Fruit fly (Drosophila melanogaster) whole organism, embryonic: ENCODE data around the gene Lasp.

Source experiments
- BtbVII ChIP-seq: fragments of 200-800 bp; sonication (Bioruptor generic); optimal IDR thresholded peaks from 3 replicates; lab custom pipeline; 2017; ENCODE audit warnings: missing biosample characterization, mild to moderate bottlenecking, missing genetic modification characterization
- CG10321 ChIP-seq: fragments of 200-800 bp; sonication (Bioruptor generic); IDR thresholded peaks from 2 replicates; pipeline ENCODE4 v1.3.6; 2022; ENCODE audit warnings: missing biosample characterization, missing genetic modification characterization
- CG10366 ChIP-seq: fragments of 200-800 bp; sonication (Bioruptor generic); IDR thresholded peaks from 2 replicates; pipeline ENCODE4 v1.3.6; 2022; ENCODE audit warnings: missing biosample characterization, missing genetic modification characterization
- CG11398 ChIP-seq: fragments of 200-800 bp; sonication (Bioruptor generic); optimal IDR thresholded peaks from 2 replicates; lab custom pipeline; 2016; ENCODE audit warnings: missing biosample characterization, missing genetic modification characterization
- CG11504 ChIP-seq: fragments of 200-800 bp; sonication (Bioruptor generic); optimal IDR thresholded peaks from 3 replicates; lab custom pipeline; 2019; ENCODE audit warnings: missing biosample characterization, mild to moderate bottlenecking, missing genetic modification characterization, moderate library complexity
- CG11560 ChIP-seq: fragments of 200-800 bp; sonication (Bioruptor generic); IDR thresholded peaks from 3 replicates; pipeline ENCODE4 v1.3.6; 2022; ENCODE audit warnings: missing biosample characterization, missing genetic modification characterization
- CG12942 ChIP-seq: fragments of 200-800 bp; sonication (Bioruptor generic); optimal IDR thresholded peaks from 3 replicates; lab custom pipeline; 2016; ENCODE audit warnings: missing biosample characterization, missing genetic modification characterization
- CG14667 ChIP-seq: fragments of 200-800 bp; sonication (Bioruptor generic); IDR thresholded peaks from 2 replicates; pipeline ENCODE4 v1.3.6; 2022; ENCODE audit warnings: missing biosample characterization, missing genetic modification characterization
- CG1602 ChIP-seq: fragments of 200-800 bp; sonication (Bioruptor generic); optimal IDR thresholded peaks from 3 replicates; lab custom pipeline; 2016; ENCODE audit warnings: missing biosample characterization, missing genetic modification characterization
- CG17359 ChIP-seq: fragments of 200-800 bp; sonication (Bioruptor generic); optimal IDR thresholded peaks from 3 replicates; lab custom pipeline; 2018; ENCODE audit warnings: missing biosample characterization, mild to moderate bottlenecking, missing genetic modification characterization, moderate library complexity
- CG17612 ChIP-seq: fragments of 200-800 bp; sonication (Bioruptor generic); IDR thresholded peaks from 2 replicates; pipeline ENCODE4 v1.3.6; 2022; ENCODE audit warnings: missing biosample characterization, missing genetic modification characterization
- CG30403 ChIP-seq: fragments of 200-800 bp; sonication (Bioruptor generic); optimal IDR thresholded peaks from 3 replicates; lab custom pipeline; 2016; ENCODE audit warnings: missing biosample characterization, missing genetic modification characterization
- CG31365 ChIP-seq: fragments of 200-800 bp; sonication (Bioruptor generic); optimal IDR thresholded peaks from 2 replicates; lab custom pipeline; 2018; ENCODE audit warnings: missing biosample characterization, mild to moderate bottlenecking, missing genetic modification characterization
- CG32767 ChIP-seq: fragments of 200-800 bp; sonication (Bioruptor generic); IDR thresholded peaks from 2 replicates; pipeline ENCODE4 v1.3.6; 2022; ENCODE audit warnings: missing biosample characterization, missing genetic modification characterization
- CG3995 ChIP-seq: fragments of 200-800 bp; sonication (Bioruptor generic); optimal IDR thresholded peaks from 3 replicates; lab custom pipeline; 2016; ENCODE audit warnings: missing biosample characterization, missing genetic modification characterization
- CG4328 ChIP-seq: fragments of 200-800 bp; sonication (Bioruptor generic); optimal IDR thresholded peaks from 3 replicates; lab custom pipeline; 2017; ENCODE audit warnings: missing biosample characterization, missing genetic modification reagents, missing genetic modification characterization
- CG4424 ChIP-seq: fragments of 200-800 bp; sonication (Bioruptor generic); optimal IDR thresholded peaks from 3 replicates; lab custom pipeline; 2016; ENCODE audit warnings: missing biosample characterization, missing genetic modification characterization
- CG5953 ChIP-seq: fragments of 200-800 bp; sonication (Bioruptor generic); IDR thresholded peaks from 2 replicates; pipeline ENCODE4 v1.3.6; 2022; ENCODE audit warnings: missing biosample characterization, missing genetic modification characterization
- CG9437 ChIP-seq: fragments of 200-800 bp; sonication (Bioruptor generic); optimal IDR thresholded peaks from 2 replicates; lab custom pipeline; 2018; ENCODE audit warnings: missing biosample characterization, mild to moderate bottlenecking, missing genetic modification characterization
- CG9727 ChIP-seq: fragments of 200-800 bp; sonication (Bioruptor generic); optimal IDR thresholded peaks from 3 replicates; lab custom pipeline; 2017; ENCODE audit warnings: missing biosample characterization, mild to moderate bottlenecking, missing genetic modification characterization
- Chrac-16 ChIP-seq: fragments of 200-800 bp; sonication (Bioruptor generic); optimal IDR thresholded peaks from 3 replicates; lab custom pipeline; 2016; ENCODE audit warnings: missing biosample characterization, missing genetic modification characterization
- CoRest ChIP-seq: fragments of 200-800 bp; sonication (Bioruptor generic); optimal IDR thresholded peaks from 3 replicates; lab custom pipeline; 2018; ENCODE audit warnings: missing biosample characterization, mild to moderate bottlenecking, missing genetic modification characterization, moderate library complexity
- Dip3 ChIP-seq: fragments of 200-800 bp; sonication (Bioruptor generic); optimal IDR thresholded peaks from 3 replicates; lab custom pipeline; 2016; ENCODE audit warnings: missing biosample characterization, missing genetic modification characterization
- E2f2 ChIP-seq: fragments of 200-800 bp; sonication (Bioruptor generic); IDR thresholded peaks from 2 replicates; pipeline ENCODE4 v1.3.6; 2022; ENCODE audit warnings: missing biosample characterization, missing genetic modification characterization
- Eip74EF ChIP-seq, 2 experiments: fragments of 200-800 bp in 1 of 2; fragments of >200 bp in 1 of 2; sonication (Bioruptor generic) in 1 of 2; optimal IDR thresholded peaks; 2 replicates each; lab custom pipeline; 2017 to 2019; ENCODE audit warnings: missing biosample characterization in 2 of 2, missing genetic modification characterization in 2 of 2, mild to moderate bottlenecking in 1 of 2, moderate library complexity in 1 of 2
- HLH54F ChIP-seq: fragments of 200-800 bp; sonication (Bioruptor generic); optimal IDR thresholded peaks from 3 replicates; lab custom pipeline; 2016; ENCODE audit warnings: missing biosample characterization, missing genetic modification characterization
- Hand ChIP-seq: fragments of 200-800 bp; sonication (Bioruptor generic); optimal IDR thresholded peaks from 2 replicates; lab custom pipeline; 2017; ENCODE audit warnings: mild to moderate bottlenecking, missing biosample characterization, missing genetic modification reagents, missing genetic modification characterization
- Hey ChIP-seq: fragments of 200-800 bp; sonication (Bioruptor generic); optimal IDR thresholded peaks from 3 replicates; lab custom pipeline; 2018; ENCODE audit warnings: missing biosample characterization, mild to moderate bottlenecking, missing genetic modification characterization
- Hr39 ChIP-seq: fragments of >200 bp; optimal IDR thresholded peaks from 2 replicates; lab custom pipeline; 2017
- Lpt ChIP-seq: fragments of >200 bp; optimal IDR thresholded peaks from 2 replicates; lab custom pipeline; 2018; ENCODE audit warnings: missing biosample characterization, missing genetic modification characterization
- ase ChIP-seq: fragments of 200-800 bp; sonication (Bioruptor generic); IDR thresholded peaks from 3 replicates; pipeline ENCODE4 v1.3.6; 2022; ENCODE audit warnings: missing biosample characterization, missing genetic modification characterization
- caup ChIP-seq: fragments of 200-800 bp; sonication (Bioruptor generic); optimal IDR thresholded peaks from 3 replicates; lab custom pipeline; 2017; ENCODE audit warnings: missing biosample characterization, mild to moderate bottlenecking, missing genetic modification characterization, moderate library complexity; ENCODE audit not compliant: severe bottlenecking
- cg ChIP-seq: fragments of 200-800 bp; sonication (Bioruptor generic); optimal IDR thresholded peaks from 3 replicates; lab custom pipeline; 2019; ENCODE audit warnings: missing biosample characterization, mild to moderate bottlenecking, missing genetic modification characterization, moderate library complexity
- corto ChIP-seq: fragments of 200-800 bp; sonication (Bioruptor generic); optimal IDR thresholded peaks from 2 replicates; lab custom pipeline; 2016; ENCODE audit warnings: missing biosample characterization, mild to moderate bottlenecking, missing genetic modification characterization, moderate library complexity
- croc ChIP-seq: fragments of 200-800 bp; sonication (Bioruptor generic); conservative IDR thresholded peaks from 3 replicates; pipeline ENCODE4 v1.3.6; 2022; ENCODE audit warnings: missing biosample characterization, missing genetic modification characterization
- eve ChIP-seq, 2 experiments: fragments of >200 bp; optimal IDR thresholded peaks; 2 replicates each; lab custom pipeline; 2017; ENCODE audit warnings: missing biosample characterization in 2 of 2, missing genetic modification characterization in 2 of 2
- ewg ChIP-seq: fragments of 200-800 bp; sonication (Bioruptor generic); optimal IDR thresholded peaks from 3 replicates; lab custom pipeline; 2017; ENCODE audit warnings: mild to moderate bottlenecking, missing biosample characterization, missing genetic modification reagents, missing genetic modification characterization
- fd96Cb ChIP-seq: fragments of 200-800 bp; sonication (Bioruptor generic); optimal IDR thresholded peaks from 2 replicates; lab custom pipeline; 2018; ENCODE audit warnings: missing biosample characterization, mild to moderate bottlenecking, missing genetic modification characterization, moderate library complexity
- gcm ChIP-seq: fragments of 200-800 bp; sonication (Bioruptor generic); optimal IDR thresholded peaks from 2 replicates; lab custom pipeline; 2019; ENCODE audit warnings: missing biosample characterization, mild to moderate bottlenecking, missing genetic modification characterization, moderate library complexity
- gsb-n ChIP-seq: fragments of 200-800 bp; sonication (Bioruptor generic); optimal IDR thresholded peaks from 3 replicates; lab custom pipeline; 2018; ENCODE audit warnings: missing biosample characterization, mild to moderate bottlenecking, missing genetic modification characterization
- inv ChIP-seq: fragments of 200-800 bp; sonication (Bioruptor generic); IDR thresholded peaks from 2 replicates; pipeline ENCODE4 v1.3.6; 2022; ENCODE audit warnings: missing biosample characterization, missing genetic modification characterization; ENCODE audit not compliant: partially characterized antibody
- kah ChIP-seq: fragments of 200-800 bp; sonication (Bioruptor generic); optimal IDR thresholded peaks from 2 replicates; lab custom pipeline; 2018; ENCODE audit warnings: missing biosample characterization, mild to moderate bottlenecking, missing genetic modification characterization
- kay ChIP-seq: fragments of 200-800 bp; sonication (Bioruptor generic); optimal IDR thresholded peaks from 2 replicates; lab custom pipeline; 2016; ENCODE audit warnings: missing biosample characterization, missing genetic modification characterization
- luna ChIP-seq: fragments of 200-800 bp; sonication (Bioruptor generic); optimal IDR thresholded peaks from 2 replicates; lab custom pipeline; 2016; ENCODE audit warnings: missing biosample characterization, missing genetic modification characterization
- mirr ChIP-seq: fragments of 200-800 bp; sonication (Bioruptor generic); optimal IDR thresholded peaks from 3 replicates; lab custom pipeline; 2018; ENCODE audit warnings: missing biosample characterization, mild to moderate bottlenecking, missing genetic modification characterization
- nau ChIP-seq: fragments of 200-800 bp; sonication (Bioruptor generic); optimal IDR thresholded peaks from 3 replicates; lab custom pipeline; 2017; ENCODE audit warnings: missing biosample characterization, mild to moderate bottlenecking, missing genetic modification characterization, missing genetic modification reagents
- peb ChIP-seq: fragments of 200-800 bp; sonication (Bioruptor generic); IDR thresholded peaks from 2 replicates; pipeline ENCODE4 v1.3.6; 2022; ENCODE audit warnings: missing biosample characterization, missing genetic modification characterization
- pho ChIP-seq: fragments of 200-800 bp; sonication (Bioruptor generic); optimal IDR thresholded peaks from 2 replicates; lab custom pipeline; 2016; ENCODE audit warnings: missing biosample characterization, missing genetic modification characterization
- rib ChIP-seq: fragments of 200-800 bp; sonication (Bioruptor generic); IDR thresholded peaks from 2 replicates; pipeline ENCODE4 v1.3.6; 2022; ENCODE audit warnings: missing biosample characterization, missing genetic modification characterization
- trh ChIP-seq: fragments of 200-800 bp; sonication (Bioruptor generic); optimal IDR thresholded peaks from 2 replicates; lab custom pipeline; 2016; ENCODE audit warnings: missing biosample characterization, missing genetic modification characterization
- yki ChIP-seq: fragments of >200 bp; optimal IDR thresholded peaks from 3 replicates; lab custom pipeline; 2018

Gene Lasp

dm6 chr3L:16713446-16714192, 2.1 kb upstream of the Lasp start (continued):
- peak; percentile 84 for TF ChIP-seq E2f2 (GFP tag; lab: Robert Waterston, UW)
- no peak for TF ChIP-seq Dip3 (GFP tag; lab: Kevin White, UChicago)
- TF ChIP-seq fd96Cb (tag; lab: Kevin White, UChicago) = no peak
- no peak for TF ChIP-seq CG9727
- no peak for TF ChIP-seq CG11398
- no peak for TF ChIP-seq CG11504 (tag; lab: Kevin White, UChicago)
- no peak for TF ChIP-seq HLH54F (GFP tag; lab: Kevin White, UChicago)
- TF ChIP-seq CG32767 = no peak
- no peak for TF ChIP-seq CG10321 (GFP tag; lab: Robert Waterston, UW)
- TF ChIP-seq ewg (GFP tag; lab: Kevin White, UChicago) = no peak
- TF ChIP-seq CG4328 (GFP tag; lab: Kevin White, UChicago) = peak; percentile 4
- TF ChIP-seq CG9437 (GFP tag; lab: Kevin White, UChicago) = no peak
- TF ChIP-seq CG11560 = peak; percentile 93
- TF ChIP-seq mirr = no peak
- no peak for TF ChIP-seq CG4424 (GFP tag; lab: Kevin White, UChicago)
- no peak for TF ChIP-seq gsb-n
- TF ChIP-seq CG30403 (GFP tag; lab: Kevin White, UChicago) = no peak
- TF ChIP-seq inv = no peak; the same call in 1 of the 2 replicates
- TF ChIP-seq CG1602 (GFP tag; lab: Kevin White, UChicago) = no peak
- no peak for TF ChIP-seq Eip74EF (GFP tag; optimal IDR thresholded peaks at IDR 0.05; lab: Kevin White, UChicago)
- no peak for TF ChIP-seq CG31365 (tag; lab: Kevin White, UChicago)
- no peak for TF ChIP-seq Lpt (GFP tag; lab: Kevin White, UChicago)
- no peak for TF ChIP-seq kah (GFP tag; lab: Kevin White, UChicago)
- peak; percentile 1 for TF ChIP-seq luna
- TF ChIP-seq yki (lab: Kevin White, UChicago) = no peak
- no peak for TF ChIP-seq rib (GFP tag; lab: Robert Waterston, UW)
- peak; percentile 35 for TF ChIP-seq CG3995 (GFP tag; lab: Kevin White, UChicago)
- TF ChIP-seq croc = no peak
- no peak for TF ChIP-seq Chrac-16 (GFP tag; lab: Kevin White, UChicago)
- no peak for TF ChIP-seq CG12942 (GFP tag; lab: Kevin White, UChicago)
- TF ChIP-seq gcm = no peak
- no peak for TF ChIP-seq CG5953 (GFP tag; lab: Robert Waterston, UW)
- peak; percentile 54 for TF ChIP-seq cg (GFP tag; lab: Kevin White, UChicago)
- TF ChIP-seq eve (GFP tag; optimal IDR thresholded peaks at IDR 0.05; lab: Kevin White, UChicago) = no peak
- TF ChIP-seq peb (GFP tag; lab: Robert Waterston, UW) = no peak
- TF ChIP-seq CG10366 (GFP tag; lab: Robert Waterston, UW) = no peak
- no peak for TF ChIP-seq Hr39 (lab: Kevin White, UChicago)
- no peak for TF ChIP-seq caup (GFP tag; lab: Kevin White, UChicago)
- no peak for TF ChIP-seq pho (GFP tag; lab: Kevin White, UChicago)
- TF ChIP-seq kay (GFP tag; lab: Kevin White, UChicago) = no peak
- TF ChIP-seq corto (GFP tag; lab: Kevin White, UChicago) = no peak
- peak; percentile 5 for TF ChIP-seq BtbVII (GFP tag; lab: Kevin White, UChicago)
- TF ChIP-seq trh (GFP tag; lab: Kevin White, UChicago) = no peak
- no peak for TF ChIP-seq CoRest (tag; lab: Kevin White, UChicago)
- TF ChIP-seq CG14667 (GFP tag; lab: Robert Waterston, UW) = no peak
- TF ChIP-seq Hey (tag; lab: Kevin White, UChicago) = no peak
- TF ChIP-seq CG17612 = no peak
- no peak for TF ChIP-seq Hand (GFP tag; lab: Kevin White, UChicago)
- TF ChIP-seq CG17359 = no peak
- no peak for TF ChIP-seq ase (GFP tag; lab: Robert Waterston, UW)
- TF ChIP-seq nau (GFP tag; lab: Kevin White, UChicago) = no peak
